Worm (Caenorhabditis elegans) whole organism, L1 larva: Measurements from ENCODE around the gene F18E9.7.
"Not testable (repeated sequence)": the region's sequence is repeated elsewhere in the genome, so short reads cannot be mapped to it uniquely, and the experiment has no call there.

ENCODE experiments used
- C16A3.4 ChIP-seq: fragments of 150-350 bp; optimal IDR thresholded peaks from 2 replicates; lab custom pipeline; 2014; ENCODE audit warnings: missing biosample characterization, missing genetic modification characterization
- C34B4.2 ChIP-seq: sonication (generic microtip); optimal IDR thresholded peaks from 2 replicates; lab custom pipeline; 2017; ENCODE audit warnings: mild to moderate bottlenecking, missing genetic modification characterization, missing compliant biosample characterization
- F16B12.6 ChIP-seq: fragments of 150-350 bp; optimal IDR thresholded peaks from 2 replicates; lab custom pipeline; 2014; ENCODE audit warnings: missing biosample characterization, missing genetic modification characterization
- aha-1 ChIP-seq: fragments of 150-350 bp; optimal IDR thresholded peaks from 2 replicates; lab custom pipeline; 2014; ENCODE audit warnings: missing biosample characterization, missing genetic modification characterization
- alr-1 ChIP-seq: fragments of 200-800 bp; sonication (Bioruptor generic); optimal IDR thresholded peaks from 2 replicates; lab custom pipeline; 2018; ENCODE audit warnings: borderline replicate concordance, mild to moderate bottlenecking, missing genetic modification characterization, missing compliant biosample characterization
- blmp-1 ChIP-seq: fragments of 150-350 bp; optimal IDR thresholded peaks from 2 replicates; lab custom pipeline; 2014; ENCODE audit warnings: missing biosample characterization, missing genetic modification characterization
- ceh-90 ChIP-seq: sonication (generic microtip); optimal IDR thresholded peaks from 2 replicates; lab custom pipeline; 2016; ENCODE audit warnings: missing genetic modification characterization, missing compliant biosample characterization
- ces-1 ChIP-seq: fragments of 150-350 bp; optimal IDR thresholded peaks from 2 replicates; lab custom pipeline; 2014; ENCODE audit warnings: missing biosample characterization, missing genetic modification reagents, missing genetic modification characterization
- dsc-1 ChIP-seq: sonication (generic microtip); optimal IDR thresholded peaks from 2 replicates; lab custom pipeline; 2016; ENCODE audit warnings: mild to moderate bottlenecking, missing genetic modification characterization, missing compliant biosample characterization
- efl-1 ChIP-seq, 4 experiments: fragments of 150-350 bp; optimal IDR thresholded peaks in 3 of 4; peaks in 1 of 4; 1 replicate in 1 of 4; 2 replicates in 3 of 4; lab custom pipeline; 2014; ENCODE audit warnings: missing biosample characterization in 2 of 4, missing genetic modification characterization in 2 of 4, missing genetic modification reagents in 2 of 4
- elt-2 ChIP-seq: sonication (generic microtip); optimal IDR thresholded peaks from 2 replicates; lab custom pipeline; 2016; ENCODE audit warnings: missing genetic modification characterization, mild to moderate bottlenecking, inconsistent platforms, missing compliant biosample characterization, missing genetic modification reagents
- elt-3 ChIP-seq, 6 experiments: fragments of 150-350 bp in 1 of 6; sonication (generic microtip); optimal IDR thresholded peaks; 2 replicates each; lab custom pipeline; 2017 to 2018; ENCODE audit warnings: missing biosample characterization in 6 of 6, missing genetic modification characterization in 6 of 6, inconsistent platforms in 1 of 6
- ets-5 ChIP-seq: fragments of 200-800 bp; sonication (Bioruptor generic); IDR thresholded peaks from 2 replicates; pipeline ENCODE4 v1.3.6; 2022; ENCODE audit warnings: missing genetic modification characterization, missing compliant biosample characterization
- fkh-10 ChIP-seq: sonication (generic microtip); optimal IDR thresholded peaks from 2 replicates; lab custom pipeline; 2017; ENCODE audit warnings: missing biosample characterization, missing genetic modification reagents, missing genetic modification characterization
- fkh-8 ChIP-seq: sonication (generic microtip); optimal IDR thresholded peaks from 2 replicates; lab custom pipeline; 2016; ENCODE audit warnings: mild to moderate bottlenecking, missing genetic modification characterization, missing compliant biosample characterization
- fos-1 ChIP-seq: fragments of 150-350 bp; optimal IDR thresholded peaks from 2 replicates; lab custom pipeline; 2014; ENCODE audit warnings: missing biosample characterization, missing genetic modification characterization
- grh-1 ChIP-seq: fragments of 200-800 bp; sonication (Bioruptor generic); IDR thresholded peaks from 2 replicates; pipeline ENCODE4 v1.3.6; 2022; ENCODE audit warnings: missing genetic modification reagents, missing genetic modification characterization, missing compliant biosample characterization
- hlh-4 ChIP-seq: sonication (generic microtip); optimal IDR thresholded peaks from 2 replicates; lab custom pipeline; 2016; ENCODE audit warnings: mild to moderate bottlenecking, missing genetic modification characterization, missing compliant biosample characterization
- jun-1 ChIP-seq: fragments of 150-350 bp; optimal IDR thresholded peaks from 2 replicates; lab custom pipeline; 2014; ENCODE audit warnings: missing biosample characterization, missing genetic modification reagents, missing genetic modification characterization
- lin-13 ChIP-seq: fragments of 150-350 bp; optimal IDR thresholded peaks from 2 replicates; lab custom pipeline; 2014; ENCODE audit warnings: missing biosample characterization, missing genetic modification reagents, missing genetic modification characterization
- lin-14 ChIP-seq: fragments of 200-800 bp; sonication (Bioruptor generic); optimal IDR thresholded peaks from 2 replicates; lab custom pipeline; 2018; ENCODE audit warnings: mild to moderate bottlenecking, missing genetic modification characterization, moderate library complexity, missing compliant biosample characterization
- lin-39 ChIP-seq: fragments of 150-350 bp; optimal IDR thresholded peaks from 2 replicates; lab custom pipeline; 2014; ENCODE audit warnings: missing biosample characterization, missing genetic modification reagents, missing genetic modification characterization
- lsy-2 ChIP-seq, 2 experiments: fragments of 150-350 bp; optimal IDR thresholded peaks; 2 replicates each; lab custom pipeline; 2014; ENCODE audit warnings: missing biosample characterization in 2 of 2, missing genetic modification characterization in 2 of 2
- mab-9 ChIP-seq: fragments of 200-800 bp; sonication (Bioruptor generic); IDR thresholded peaks from 2 replicates; pipeline ENCODE4 v1.3.6; 2022; ENCODE audit warnings: missing genetic modification reagents, missing genetic modification characterization, missing compliant biosample characterization
- mdl-1 ChIP-seq, 2 experiments: fragments of 150-350 bp; optimal IDR thresholded peaks; 2 replicates each; lab custom pipeline; 2014 to 2017; ENCODE audit warnings: missing biosample characterization in 2 of 2, missing genetic modification characterization in 2 of 2, inconsistent platforms in 1 of 2
- nhr-19 ChIP-seq: fragments of 200-800 bp; sonication (Bioruptor generic); conservative IDR thresholded peaks from 2 replicates; pipeline ENCODE4 v1.3.6; 2022; ENCODE audit warnings: missing genetic modification characterization, missing compliant biosample characterization
- nhr-20 ChIP-seq: sonication (generic microtip); optimal IDR thresholded peaks from 2 replicates; lab custom pipeline; 2016; ENCODE audit warnings: mild to moderate bottlenecking, missing genetic modification characterization, missing compliant biosample characterization
- nhr-28 ChIP-seq: fragments of 150-350 bp; optimal IDR thresholded peaks from 2 replicates; lab custom pipeline; 2014; ENCODE audit warnings: missing biosample characterization, missing genetic modification characterization
- nhr-47 ChIP-seq: sonication (generic microtip); optimal IDR thresholded peaks from 2 replicates; lab custom pipeline; 2016; ENCODE audit warnings: mild to moderate bottlenecking, missing genetic modification characterization, moderate library complexity, missing compliant biosample characterization
- nhr-71 ChIP-seq: sonication (generic microtip); optimal IDR thresholded peaks from 2 replicates; lab custom pipeline; 2016; ENCODE audit warnings: mild to moderate bottlenecking, missing genetic modification characterization, moderate library complexity, missing compliant biosample characterization
- nhr-76 ChIP-seq: sonication (generic microtip); optimal IDR thresholded peaks from 2 replicates; lab custom pipeline; 2017; ENCODE audit warnings: missing biosample characterization, missing genetic modification characterization
- nhr-77 ChIP-seq: fragments of 150-350 bp; optimal IDR thresholded peaks from 2 replicates; lab custom pipeline; 2014; ENCODE audit warnings: missing biosample characterization, missing genetic modification characterization
- nhr-84 ChIP-seq: sonication (generic microtip); optimal IDR thresholded peaks from 2 replicates; lab custom pipeline; 2017; ENCODE audit warnings: missing biosample characterization, missing genetic modification characterization
- pax-3 ChIP-seq: fragments of 200-800 bp; sonication (Bioruptor generic); optimal IDR thresholded peaks from 2 replicates; lab custom pipeline; 2018; ENCODE audit warnings: mild to moderate bottlenecking, missing genetic modification characterization, moderate library complexity, missing compliant biosample characterization
- snu-23 ChIP-seq: sonication (generic microtip); optimal IDR thresholded peaks from 2 replicates; lab custom pipeline; 2016; ENCODE audit warnings: missing genetic modification characterization, missing compliant biosample characterization
- sox-4 ChIP-seq: sonication (generic microtip); optimal IDR thresholded peaks from 2 replicates; lab custom pipeline; 2016; ENCODE audit warnings: missing genetic modification characterization, missing compliant biosample characterization
- swsn-7 ChIP-seq: sonication (generic microtip); optimal IDR thresholded peaks from 2 replicates; lab custom pipeline; 2016; ENCODE audit warnings: missing genetic modification characterization, missing compliant biosample characterization
- unc-130 ChIP-seq: fragments of 150-350 bp; optimal IDR thresholded peaks from 2 replicates; lab custom pipeline; 2017; ENCODE audit warnings: missing biosample characterization, missing genetic modification characterization, inconsistent platforms
- unc-30 ChIP-seq: sonication (generic microtip); optimal IDR thresholded peaks from 2 replicates; lab custom pipeline; 2017; ENCODE audit warnings: missing biosample characterization, missing genetic modification characterization
- vab-15 ChIP-seq: sonication (generic microtip); optimal IDR thresholded peaks from 2 replicates; lab custom pipeline; 2017; ENCODE audit warnings: missing genotype, mild to moderate bottlenecking, missing genetic modification characterization, missing compliant biosample characterization
- xbp-1 ChIP-seq: sonication (generic microtip); optimal IDR thresholded peaks from 2 replicates; lab custom pipeline; 2016; ENCODE audit warnings: missing genetic modification characterization, missing compliant biosample characterization
- zag-1 ChIP-seq: fragments of 150-350 bp; optimal IDR thresholded peaks from 2 replicates; lab custom pipeline; 2014; ENCODE audit warnings: missing biosample characterization, missing genetic modification characterization
- zip-4 ChIP-seq: fragments of 200-800 bp; sonication (Bioruptor generic); optimal IDR thresholded peaks from 2 replicates; lab custom pipeline; 2018; ENCODE audit warnings: mild to moderate bottlenecking, missing genetic modification characterization, moderate library complexity, missing compliant biosample characterization
- ztf-11 ChIP-seq, 2 experiments: sonication (generic microtip); optimal IDR thresholded peaks; 2 replicates each; lab custom pipeline; 2016 to 2017; ENCODE audit warnings: missing genetic modification characterization in 2 of 2, missing biosample characterization in 1 of 2, missing compliant biosample characterization in 1 of 2
- ztf-4 ChIP-seq: fragments of 150-350 bp; optimal IDR thresholded peaks from 2 replicates; lab custom pipeline; 2014; ENCODE audit warnings: missing biosample characterization, missing genetic modification characterization

The F18E9.7 gene

DNA sequence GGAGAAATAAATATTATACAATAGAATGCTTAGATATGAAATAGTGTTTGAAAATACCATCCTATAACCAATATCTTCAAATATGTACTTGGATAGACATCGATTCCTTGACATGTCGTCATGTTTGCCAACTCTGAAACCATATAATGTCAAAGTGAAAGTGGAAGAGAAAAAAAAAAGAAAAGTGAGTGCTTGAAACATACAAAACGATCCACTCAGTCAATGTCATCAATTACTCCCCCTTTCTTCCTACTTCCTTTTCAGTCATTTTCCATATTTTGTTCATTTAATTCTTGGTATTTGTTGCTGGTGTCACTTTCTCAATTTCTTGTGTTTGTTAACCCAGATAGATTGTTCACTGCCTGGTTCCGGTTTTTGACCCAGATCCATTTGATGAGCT, 17.3 kb downstream of the F18E9.7 start, which contains the start of gene F18E9.4:
F18E9.4 (plus strand) TSS at position 301 of the 400 bp plus-strand sequence.
- no peak for TF ChIP-seq jun-1 (tag; lab: Kevin White, UChicago)
- TF ChIP-seq elt-2 (tag; lab: Kevin White, UChicago) = no peak
- TF ChIP-seq fos-1 (tag; lab: Kevin White, UChicago) = no peak
- TF ChIP-seq ztf-11 (tag; optimal IDR thresholded peaks at IDR 0.05; lab: Kevin White, UChicago) = no peak
- TF ChIP-seq mab-9 (GFP tag; lab: Robert Waterston, UW) = no peak
- no peak for TF ChIP-seq lsy-2 (tag; optimal IDR thresholded peaks at IDR 0.05; lab: Kevin White, UChicago)
- no peak for TF ChIP-seq unc-130 (tag; lab: Kevin White, UChicago)
- no peak for TF ChIP-seq nhr-19 (GFP tag; lab: Robert Waterston, UW)
- no peak for TF ChIP-seq unc-30 (tag; lab: Kevin White, UChicago)
- TF ChIP-seq xbp-1 = no peak
- TF ChIP-seq grh-1 = no peak
- TF ChIP-seq nhr-47 = no peak
- TF ChIP-seq vab-15 (tag; lab: Kevin White, UChicago) = no peak
- no peak for TF ChIP-seq aha-1
- no peak for TF ChIP-seq dsc-1 (tag; lab: Kevin White, UChicago)
- no peak for TF ChIP-seq nhr-71 (tag; lab: Kevin White, UChicago)
- TF ChIP-seq, all 84 proteins: peak for 0

DNA sequence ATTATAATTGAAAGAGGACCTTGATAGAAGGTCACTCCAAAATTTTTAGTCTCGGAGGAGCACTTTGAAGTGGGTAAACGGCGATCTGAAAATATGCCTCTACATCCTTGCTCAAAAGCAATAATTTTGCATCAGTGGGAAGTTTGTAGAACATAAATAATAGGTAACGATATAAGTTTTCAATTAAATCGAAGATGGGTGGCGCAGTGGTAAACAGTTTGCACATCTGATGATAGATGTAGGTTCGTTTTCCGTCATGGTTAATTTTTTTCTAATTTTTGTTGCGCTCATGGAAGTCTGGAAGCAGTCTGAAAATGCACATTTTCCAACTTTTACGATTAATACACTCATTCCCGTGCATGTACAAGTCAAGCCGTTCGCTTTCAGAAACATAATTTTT, 19.7 kb downstream of the F18E9.7 start:
- not testable (repeated sequence) for TF ChIP-seq efl-1 (optimal IDR thresholded peaks at IDR 0.05; lab: Kevin White, UChicago)
- TF ChIP-seq efl-1 (GFP tag; optimal IDR thresholded peaks at IDR 0.05 in 1 of 2; lab: Kevin White, UChicago) = peak in 1 of 2 experiments; percentile 5

DNA sequence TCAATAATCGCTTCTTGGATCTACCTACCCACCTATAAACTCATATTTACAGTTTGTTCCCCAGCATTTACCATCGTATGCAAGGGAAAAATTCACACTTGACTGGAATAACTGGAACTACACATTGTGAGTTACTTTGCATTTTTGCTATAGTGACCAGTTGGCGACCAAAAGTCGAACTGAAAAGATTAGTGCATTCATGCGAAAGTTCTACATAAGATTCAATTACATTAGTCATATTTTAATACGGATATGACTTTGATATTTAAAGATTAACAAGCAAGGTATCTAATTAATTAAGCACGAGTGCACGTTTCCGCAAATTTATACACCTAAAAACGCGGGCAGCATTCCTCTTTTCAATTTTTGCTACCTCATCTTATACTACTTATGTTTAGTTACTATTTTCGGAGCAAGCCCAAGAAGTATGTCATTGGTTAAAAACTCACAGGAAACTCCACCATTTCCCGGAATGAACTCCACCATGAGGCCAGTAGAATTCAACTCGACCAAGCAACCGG, 26.5 kb downstream of the F18E9.7 start, which contains the start of gene jmjd-3.1:
jmjd-3.1 (plus strand) TSS at position 51 of the 521 bp plus-strand sequence.
- no peak for TF ChIP-seq zip-4 (GFP tag; lab: Kevin White, UChicago)
- no peak for TF ChIP-seq C34B4.2 (tag; lab: Kevin White, UChicago)
- no peak for TF ChIP-seq lsy-2 (tag; optimal IDR thresholded peaks at IDR 0.05; lab: Kevin White, UChicago)
- no peak for TF ChIP-seq F16B12.6 (tag; lab: Kevin White, UChicago)
- no peak for TF ChIP-seq vab-15 (tag; lab: Kevin White, UChicago)
- TF ChIP-seq sox-4 (tag; lab: Kevin White, UChicago) = peak; percentile 6
- no peak for TF ChIP-seq aha-1
- peak; percentile 16 for TF ChIP-seq nhr-71 (tag; lab: Kevin White, UChicago)
- TF ChIP-seq dsc-1 (tag; lab: Kevin White, UChicago) = peak; percentile 89
- peak; percentile 38 for TF ChIP-seq nhr-47
- TF ChIP-seq zag-1 (tag; lab: Kevin White, UChicago) = no peak
- TF ChIP-seq fkh-8 (tag; lab: Kevin White, UChicago) = peak; percentile 7
- no peak for TF ChIP-seq nhr-28 (tag; lab: Kevin White, UChicago)
- TF ChIP-seq nhr-76 = no peak
- TF ChIP-seq fkh-10 (GFP tag; lab: Kevin White, UChicago) = no peak
- no peak for TF ChIP-seq grh-1
- TF ChIP-seq alr-1 = no peak
- no peak for TF ChIP-seq swsn-7 (tag; lab: Kevin White, UChicago)
- no peak for TF ChIP-seq ets-5 (GFP tag; lab: Robert Waterston, UW)
- TF ChIP-seq ztf-4 (tag; lab: Kevin White, UChicago) = no peak

DNA sequence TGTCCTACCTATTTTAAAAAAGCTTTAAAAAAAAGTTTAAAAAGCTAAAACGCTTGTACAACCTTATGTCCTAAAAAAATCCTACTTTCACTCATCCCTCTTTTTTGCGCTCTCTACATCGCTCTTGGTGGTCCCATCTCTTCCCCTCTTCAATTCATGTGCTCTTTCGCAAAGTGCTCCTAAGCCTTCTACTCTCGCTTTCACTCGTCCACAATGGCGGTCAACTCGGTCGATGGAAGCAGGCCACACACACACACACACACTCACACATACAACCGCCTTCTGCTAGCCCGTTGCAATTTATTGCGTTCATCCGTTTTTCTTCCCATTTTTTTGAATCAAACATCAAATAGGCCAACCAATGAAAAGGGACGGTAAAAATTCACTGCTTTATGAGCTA, 28.4 kb downstream of the F18E9.7 start:
- TF ChIP-seq swsn-7 (tag; lab: Kevin White, UChicago) = no peak
- no peak for TF ChIP-seq fkh-8 (tag; lab: Kevin White, UChicago)
- TF ChIP-seq lin-13 (GFP tag; lab: Kevin White, UChicago) = no peak
- TF ChIP-seq mdl-1 (tag; optimal IDR thresholded peaks at IDR 0.05; lab: Kevin White, UChicago) = no peak
- TF ChIP-seq dsc-1 (tag; lab: Kevin White, UChicago) = peak; percentile 5
- TF ChIP-seq nhr-77 (tag; lab: Kevin White, UChicago) = no peak
- no peak for TF ChIP-seq hlh-4 (tag; lab: Kevin White, UChicago)
- TF ChIP-seq nhr-84 (tag; lab: Kevin White, UChicago) = no peak
- TF ChIP-seq nhr-19 (GFP tag; lab: Robert Waterston, UW) = no peak
- TF ChIP-seq blmp-1 (tag; lab: Kevin White, UChicago) = peak; percentile 10
- peak; percentile 14 for TF ChIP-seq snu-23
- peak; percentile 5 for TF ChIP-seq nhr-47
- no peak for TF ChIP-seq C34B4.2 (tag; lab: Kevin White, UChicago)
- TF ChIP-seq ces-1 (GFP tag; lab: Kevin White, UChicago) = no peak
- TF ChIP-seq lin-39 (tag; lab: Kevin White, UChicago) = no peak
- TF ChIP-seq nhr-20 (tag; lab: Kevin White, UChicago) = no peak
- TF ChIP-seq ets-5 (GFP tag; lab: Robert Waterston, UW) = no peak
- TF ChIP-seq fkh-10 (GFP tag; lab: Kevin White, UChicago) = no peak
- no peak for TF ChIP-seq elt-3 (tag; optimal IDR thresholded peaks at IDR 0.05; lab: Kevin White, UChicago)
- TF ChIP-seq lin-14 (GFP tag; lab: Kevin White, UChicago) = peak; percentile 59
- no peak for TF ChIP-seq pax-3
- TF ChIP-seq nhr-71 (tag; lab: Kevin White, UChicago) = peak; percentile 19
- no peak for TF ChIP-seq C16A3.4 (tag; lab: Kevin White, UChicago)
- no peak for TF ChIP-seq ceh-90 (tag; lab: Kevin White, UChicago)
